Worm (Caenorhabditis elegans): ENCODE data around the gene M03D4.3.

DNA sequence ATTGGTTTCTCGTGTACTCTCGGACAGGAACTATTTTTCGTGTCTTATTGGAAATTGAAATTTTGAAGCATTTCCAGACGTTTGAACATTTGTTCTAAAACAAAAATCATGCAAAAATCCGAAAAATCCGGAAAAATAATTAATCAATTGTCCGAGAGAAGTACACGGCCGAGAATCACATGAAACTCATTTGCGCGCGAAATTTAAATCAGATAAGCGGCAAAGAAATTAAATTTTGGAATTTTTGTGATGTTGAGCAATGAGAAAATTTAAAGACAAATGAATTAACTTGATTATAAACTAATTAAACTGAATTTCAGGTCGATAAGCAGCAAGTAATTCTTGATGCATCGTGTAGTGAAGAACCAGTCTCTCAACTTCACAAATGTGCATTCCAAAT is 3.5 kb downstream of the M03D4.3 start:
- TF ChIP-seq dve-1 (tag; optimal IDR thresholded peaks at IDR 0.05) (no peak), pqm-1 (tag; optimal IDR thresholded peaks at IDR 0.05) (no peak), pros-1 (tag; optimal IDR thresholded peaks at IDR 0.05) (no peak), pha-4 (tag; optimal IDR thresholded peaks at IDR 0.05) (no peak), lin-11 (tag; optimal IDR thresholded peaks at IDR 0.05) (no peak), elt-2 (tag; optimal IDR thresholded peaks at IDR 0.05) (no peak), pag-3 (tag; optimal IDR thresholded peaks at IDR 0.05; ENCODE audit: borderline replicate concordance) (no peak), nhr-11 (tag; optimal IDR thresholded peaks at IDR 0.05) (no peak), dmd-4 (tag; optimal IDR thresholded peaks at IDR 0.05; ENCODE audit: borderline replicate concordance) (no peak), unc-55 (GFP tag; optimal IDR thresholded peaks at IDR 0.05) (no peak), che-1 (tag; optimal IDR thresholded peaks at IDR 0.05) (no peak), rnt-1 (tag; optimal IDR thresholded peaks at IDR 0.05) (no peak), ets-4 (tag; optimal IDR thresholded peaks at IDR 0.05) (no peak), elt-4 (tag; optimal IDR thresholded peaks at IDR 0.05) (no peak)
